Worm (Caenorhabditis elegans): ENCODE results near the gene Y43B11AL.1.

- TF ChIP-seq efl-3 (GFP tag; optimal IDR thresholded peaks at IDR 0.05) (no peak), ztf-11 (tag; optimal IDR thresholded peaks at IDR 0.05) (no peak), snpc-4 (tag; optimal IDR thresholded peaks at IDR 0.05) (no peak)
Observed at ce11 chrIV:7018623-7019022, 46.5 kb upstream of the Y43B11AL.1 start.

Measured in whole organism, L1 larva.